Worm (Caenorhabditis elegans): ENCODE results near the gene F54D10.9.

DNA sequence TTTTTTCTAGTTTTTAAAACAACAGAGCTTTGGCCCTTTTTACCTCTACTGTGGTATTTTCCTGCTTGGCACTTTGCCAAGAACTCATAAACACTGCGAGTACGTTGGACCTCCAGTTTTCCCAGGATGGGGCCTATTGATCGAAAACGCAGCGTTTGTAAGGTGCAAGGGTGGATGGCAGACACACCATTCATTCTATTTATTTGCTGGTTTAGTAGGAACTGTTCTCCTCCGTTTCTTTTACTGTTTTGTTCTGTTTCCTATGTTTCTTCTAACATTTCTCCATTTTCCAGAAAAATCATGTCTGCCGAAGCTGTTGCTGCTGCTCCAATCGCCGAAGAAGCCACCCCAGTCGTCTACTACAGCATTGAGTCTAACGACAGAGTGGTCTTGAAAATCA lies 8.4 kb downstream of the F54D10.9 start, which contains the start of gene skr-15:
- TF ChIP-seq flt-1 (GFP tag; IDR thresholded peaks at IDR 0.05) (no peak), cog-1 (tag; optimal IDR thresholded peaks at IDR 0.05) (no peak)
